Fruit fly (Drosophila melanogaster) whole organism, embryonic: ENCODE data around the gene vih.

Source experiments
- CG9876 ChIP-seq: fragments of 200-800 bp; sonication (Bioruptor generic); optimal IDR thresholded peaks from 2 replicates; lab custom pipeline; 2016; ENCODE audit warnings: missing biosample characterization, missing genetic modification characterization
- PHDP ChIP-seq: fragments of 200-800 bp; sonication (Bioruptor generic); optimal IDR thresholded peaks from 3 replicates; lab custom pipeline; 2018; ENCODE audit warnings: missing biosample characterization, mild to moderate bottlenecking, missing genetic modification characterization, moderate library complexity
- gce ChIP-seq: fragments of 200-800 bp; sonication (Bioruptor generic); IDR thresholded peaks from 3 replicates; pipeline ENCODE4 v1.3.6; 2022; ENCODE audit warnings: missing biosample characterization, missing genetic modification characterization
- run ChIP-seq: fragments of 200-800 bp; sonication (Bioruptor generic); optimal IDR thresholded peaks from 3 replicates; lab custom pipeline; 2018; ENCODE audit warnings: missing biosample characterization, mild to moderate bottlenecking, missing genetic modification characterization

DNA sequence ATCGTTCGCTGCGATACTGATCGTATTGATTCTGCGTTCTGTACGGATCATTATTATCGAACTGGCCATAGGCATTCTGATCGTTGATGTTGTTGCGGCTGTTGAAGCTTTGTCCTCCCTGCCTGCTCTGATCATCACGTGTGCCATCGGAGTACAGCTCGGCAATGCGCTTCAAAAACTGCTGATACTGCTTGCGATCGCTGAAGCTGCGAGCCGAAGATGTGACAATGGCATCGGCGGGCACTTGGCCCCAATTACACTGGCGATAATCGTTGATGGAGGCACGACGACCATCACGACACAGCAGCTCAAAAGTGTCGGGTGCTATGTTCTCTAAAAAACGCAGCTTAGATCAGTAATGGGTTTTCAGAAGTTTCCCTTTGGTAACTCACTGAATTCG is 28.1 kb downstream of the vih start:
- TF ChIP-seq PHDP (tag; lab: Kevin White, UChicago) (no peak), CG9876 (GFP tag; lab: Kevin White, UChicago) (no peak), gce (no peak), run (tag; lab: Kevin White, UChicago) (no peak)
